Worm (Caenorhabditis elegans): ENCODE measurements around the gene W10C4.1.

Gene W10C4.1

DNA sequence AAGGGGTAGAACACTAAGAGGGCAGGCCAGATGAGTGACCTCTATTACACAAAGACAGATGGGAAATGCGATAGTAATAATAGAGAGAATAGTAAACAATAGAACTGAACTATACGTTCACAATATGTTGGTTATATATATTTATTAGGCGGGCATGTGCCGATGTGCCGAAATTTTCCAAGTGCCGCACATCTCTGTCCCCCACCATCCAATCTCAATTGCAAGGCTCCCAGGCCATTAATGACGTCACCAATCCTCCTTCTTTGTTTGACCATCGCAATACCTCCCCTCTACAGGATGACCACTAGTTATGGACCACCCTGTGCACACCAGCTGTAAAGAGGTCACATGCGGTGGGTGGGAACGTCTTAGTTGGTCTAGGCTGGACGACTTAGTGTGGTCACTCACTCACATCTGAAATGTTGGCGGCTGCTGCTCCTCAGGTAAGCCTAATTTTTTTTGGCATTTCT lies 27.8 kb downstream of the W10C4.1 start, which contains the start of gene F40G9.6:
Gene F40G9.6, plus strand, starts transcription at position 420 of the 470 bp plus-strand sequence.
- TF ChIP-seq sdc-2 (tag; optimal IDR thresholded peaks at IDR 0.05) (no peak), ceh-31 (tag; optimal IDR thresholded peaks at IDR 0.05) (no peak), hlh-30 (tag; optimal IDR thresholded peaks at IDR 0.05; ENCODE audit: insufficient read depth) (peak; percentile 25), lim-6 (tag; optimal IDR thresholded peaks at IDR 0.05) (no peak), sox-2 (GFP tag; IDR thresholded peaks at IDR 0.05) (peak; percentile 51), mec-3 (tag; optimal IDR thresholded peaks at IDR 0.05; ENCODE audit: borderline replicate concordance) (no peak), ceh-34 (tag; optimal IDR thresholded peaks at IDR 0.05) (peak; percentile 13), tbx-2 (tag; optimal IDR thresholded peaks at IDR 0.05) (peak; percentile 13), ref-2 (tag; optimal IDR thresholded peaks at IDR 0.05) (peak; percentile 38), pha-2 (tag; optimal IDR thresholded peaks at IDR 0.05) (no peak), lin-11 (tag; optimal IDR thresholded peaks at IDR 0.05) (no peak), pat-9 (tag; optimal IDR thresholded peaks at IDR 0.05) (no peak)

DNA sequence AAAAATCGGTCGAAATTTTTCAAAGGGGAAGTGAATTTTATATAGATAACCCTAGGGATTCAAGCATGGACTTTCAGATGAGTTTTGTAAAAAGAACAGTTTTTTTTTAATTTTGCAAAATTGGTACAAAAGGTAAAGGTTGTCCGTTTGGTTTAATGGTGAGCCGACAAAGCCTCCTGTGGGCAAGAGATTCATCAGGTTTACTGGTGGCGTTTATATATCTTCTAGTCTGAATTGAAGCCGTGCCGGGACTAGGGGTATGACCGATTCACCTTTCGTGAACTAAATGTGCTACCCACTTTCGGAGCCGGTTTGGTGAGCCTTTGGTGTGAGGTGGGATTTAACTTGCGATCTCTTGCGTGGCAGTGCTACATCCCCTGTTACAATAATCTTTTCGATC lies 28.8 kb downstream of the W10C4.1 start:
- TF ChIP-seq K09A11.1 (tag; optimal IDR thresholded peaks at IDR 0.05; ENCODE audit: insufficient read depth) (no peak), madf-2 (tag; optimal IDR thresholded peaks at IDR 0.05) (peak; percentile 23)

DNA sequence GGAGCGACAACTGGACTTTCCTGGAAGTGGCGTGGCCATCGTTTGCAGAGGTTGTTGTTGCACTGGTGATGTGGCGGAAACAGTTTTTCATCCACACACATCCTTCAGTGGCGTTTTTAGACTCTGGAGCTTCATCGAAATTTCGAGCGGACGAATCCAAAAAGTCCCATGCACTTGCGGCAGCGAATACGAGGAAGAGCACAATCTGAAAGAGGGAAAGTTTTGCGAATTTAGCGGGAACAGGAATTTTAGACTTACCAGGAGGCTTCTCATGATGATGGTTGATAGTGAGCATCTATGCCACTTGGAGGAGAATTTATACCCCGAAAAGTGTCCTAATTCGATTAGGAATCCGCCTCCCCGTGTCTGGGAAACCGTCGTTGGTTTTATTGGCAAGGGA lies 29.2 kb downstream of the W10C4.1 start, which contains the start of gene F40G9.14:
Gene F40G9.14, minus strand, starts transcription at position 101 of the 400 bp plus-strand sequence.
- TF ChIP-seq pqm-1 (tag; optimal IDR thresholded peaks at IDR 0.05), result no peak
- no peak for TF ChIP-seq unc-86 (tag; optimal IDR thresholded peaks at IDR 0.05)
- TF ChIP-seq ceh-31 (tag; optimal IDR thresholded peaks at IDR 0.05), result no peak
- TF ChIP-seq eyg-1 (tag; optimal IDR thresholded peaks at IDR 0.05), result no peak
- TF ChIP-seq ceh-19 (GFP tag; optimal IDR thresholded peaks at IDR 0.05), result no peak

DNA sequence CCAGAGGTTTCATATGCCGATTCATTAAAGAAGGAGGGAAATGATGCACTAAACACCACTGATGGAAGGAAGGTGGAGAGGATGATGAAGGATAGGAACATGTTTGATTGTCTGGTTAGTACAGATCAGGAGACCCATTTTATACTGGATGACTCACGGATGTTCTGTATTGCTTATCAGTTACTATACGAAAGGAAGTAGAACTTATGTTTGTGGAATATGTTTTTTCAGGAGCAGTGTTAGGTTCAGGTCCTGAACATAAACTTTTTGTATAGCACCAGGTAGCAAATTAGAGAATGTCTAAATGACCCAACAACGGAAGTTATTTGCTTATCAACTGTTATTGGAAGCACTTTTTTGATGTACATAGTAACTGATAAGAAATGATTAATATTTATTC lies 31.2 kb downstream of the W10C4.1 start, which contains the start of gene clec-148:
Gene clec-148, minus strand, starts transcription at position 101 of the 400 bp plus-strand sequence.
- TF ChIP-seq pha-4 (tag; optimal IDR thresholded peaks at IDR 0.05), result no peak
- TF ChIP-seq C08G9.2 (tag; optimal IDR thresholded peaks at IDR 0.05), result no peak
- TF ChIP-seq tbx-7 (tag; optimal IDR thresholded peaks at IDR 0.05), result no peak
- TF ChIP-seq fax-1 (tag; optimal IDR thresholded peaks at IDR 0.05), result no peak
- no peak for TF ChIP-seq K02D7.2 (tag; optimal IDR thresholded peaks at IDR 0.05)
- TF ChIP-seq ceh-14 (tag; optimal IDR thresholded peaks at IDR 0.05), result no peak
- TF ChIP-seq unc-42 (tag; optimal IDR thresholded peaks at IDR 0.05), result no peak
- no peak for TF ChIP-seq ttx-3 (tag; optimal IDR thresholded peaks at IDR 0.05)
- TF ChIP-seq hlh-30 (tag; optimal IDR thresholded peaks at IDR 0.05; ENCODE audit: insufficient read depth), result no peak
- no peak for TF ChIP-seq nhr-232 (tag; optimal IDR thresholded peaks at IDR 0.05)
- no peak for TF ChIP-seq T23F11.4 (GFP tag; optimal IDR thresholded peaks at IDR 0.05)
- TF ChIP-seq ceh-24 (tag; optimal IDR thresholded peaks at IDR 0.05), result no peak
- no peak for TF ChIP-seq nfya-1 (tag; optimal IDR thresholded peaks at IDR 0.05)
- TF ChIP-seq ceh-9 (tag; optimal IDR thresholded peaks at IDR 0.05), result no peak
- no peak for TF ChIP-seq npax-4 (tag; optimal IDR thresholded peaks at IDR 0.05)
- TF ChIP-seq ceh-2 (tag; optimal IDR thresholded peaks at IDR 0.05), result no peak
- no peak for TF ChIP-seq ceh-31 (tag; optimal IDR thresholded peaks at IDR 0.05)
- TF ChIP-seq unc-55 (GFP tag; optimal IDR thresholded peaks at IDR 0.05), result no peak

DNA sequence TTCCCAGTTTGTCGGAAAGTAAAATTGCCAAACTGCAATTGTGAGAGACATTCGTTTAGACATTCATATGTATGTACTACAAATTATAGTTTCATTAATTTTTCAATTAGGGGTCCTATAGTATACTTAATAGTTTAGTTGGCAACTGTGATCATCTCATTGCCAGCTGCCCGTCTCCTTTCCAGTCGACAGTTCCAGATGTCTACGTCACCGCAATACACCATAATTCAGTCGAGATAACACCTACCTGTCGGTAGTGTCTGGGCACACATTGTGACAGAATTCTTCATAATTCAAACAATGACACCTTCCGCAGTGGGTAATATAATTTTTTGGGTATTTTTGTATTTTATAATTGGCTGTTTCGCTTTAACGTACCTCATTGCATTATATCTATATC lies 33.4 kb downstream of the W10C4.1 start, which contains the start of gene F40G9.19:
Gene F40G9.19, plus strand, starts transcription at position 301 of the 400 bp plus-strand sequence.
- TF ChIP-seq Y22D7AL.16 (tag; optimal IDR thresholded peaks at IDR 0.05), result no peak
- no peak for TF ChIP-seq hlh-8 (tag; optimal IDR thresholded peaks at IDR 0.05)
- TF ChIP-seq pat-9 (tag; optimal IDR thresholded peaks at IDR 0.05), result no peak
- no peak for TF ChIP-seq sox-4 (tag; optimal IDR thresholded peaks at IDR 0.05)
